Worm (Caenorhabditis elegans) whole organism, L1 larva: Measurements from ENCODE around the gene fbxb-114.

Experiments
- C04F5.9 ChIP-seq: sonication (generic microtip); optimal IDR thresholded peaks from 2 replicates; lab custom pipeline; 2016; ENCODE audit warnings: missing genetic modification characterization, missing compliant biosample characterization
- C16A3.4 ChIP-seq: fragments of 150-350 bp; optimal IDR thresholded peaks from 2 replicates; lab custom pipeline; 2014; ENCODE audit warnings: missing biosample characterization, missing genetic modification characterization
- F16B12.6 ChIP-seq: fragments of 150-350 bp; optimal IDR thresholded peaks from 2 replicates; lab custom pipeline; 2014; ENCODE audit warnings: missing biosample characterization, missing genetic modification characterization
- Y116A8C.19 ChIP-seq: sonication (generic microtip); optimal IDR thresholded peaks from 2 replicates; lab custom pipeline; 2016; ENCODE audit warnings: missing compliant biosample characterization, missing genetic modification characterization, borderline replicate concordance
- aha-1 ChIP-seq: fragments of 150-350 bp; optimal IDR thresholded peaks from 2 replicates; lab custom pipeline; 2014; ENCODE audit warnings: missing biosample characterization, missing genetic modification characterization
- ama-1 ChIP-seq: fragments of 150-350 bp; optimal IDR thresholded peaks from 2 replicates; lab custom pipeline; 2014
- blmp-1 ChIP-seq: fragments of 150-350 bp; optimal IDR thresholded peaks from 2 replicates; lab custom pipeline; 2014; ENCODE audit warnings: missing biosample characterization, missing genetic modification characterization
- ceh-8 ChIP-seq: fragments of 200-800 bp; sonication (Bioruptor generic); optimal IDR thresholded peaks from 2 replicates; lab custom pipeline; 2018; ENCODE audit warnings: mild to moderate bottlenecking, missing genetic modification characterization, moderate library complexity, missing compliant biosample characterization
- ceh-82 ChIP-seq, 3 experiments: fragments of 150-350 bp in 1 of 3; sonication (generic microtip) in 2 of 3; optimal IDR thresholded peaks; 2 replicates each; lab custom pipeline; 2014 to 2017; ENCODE audit warnings: missing biosample characterization in 3 of 3, missing genetic modification characterization in 3 of 3
- ceh-88 ChIP-seq: fragments of 200-800 bp; sonication (Bioruptor generic); IDR thresholded peaks from 2 replicates; pipeline ENCODE4 v1.3.6; 2022; ENCODE audit warnings: missing genetic modification characterization, missing compliant biosample characterization
- ceh-90 ChIP-seq: sonication (generic microtip); optimal IDR thresholded peaks from 2 replicates; lab custom pipeline; 2016; ENCODE audit warnings: missing genetic modification characterization, missing compliant biosample characterization
- ces-1 ChIP-seq: fragments of 150-350 bp; optimal IDR thresholded peaks from 2 replicates; lab custom pipeline; 2014; ENCODE audit warnings: missing biosample characterization, missing genetic modification reagents, missing genetic modification characterization
- dpl-1 ChIP-seq, 3 experiments: fragments of 150-350 bp in 2 of 3; sonication (generic microtip) in 1 of 3; optimal IDR thresholded peaks; 2 replicates each; lab custom pipeline; 2014 to 2017; ENCODE audit warnings: missing biosample characterization in 3 of 3, missing genetic modification characterization in 3 of 3, missing genetic modification reagents in 3 of 3
- dsc-1 ChIP-seq: sonication (generic microtip); optimal IDR thresholded peaks from 2 replicates; lab custom pipeline; 2016; ENCODE audit warnings: mild to moderate bottlenecking, missing genetic modification characterization, missing compliant biosample characterization
- efl-3 ChIP-seq: fragments of 200-800 bp; sonication (Bioruptor generic); optimal IDR thresholded peaks from 2 replicates; lab custom pipeline; 2018; ENCODE audit warnings: mild to moderate bottlenecking, missing genetic modification characterization, missing compliant biosample characterization
- egl-27 ChIP-seq, 2 experiments: fragments of 150-350 bp in 1 of 2; sonication (generic microtip); optimal IDR thresholded peaks; 3 replicates each; lab custom pipeline; 2017 to 2018; ENCODE audit warnings: missing biosample characterization in 2 of 2, missing genetic modification characterization in 2 of 2, missing genetic modification reagents in 2 of 2
- elt-3 ChIP-seq, 6 experiments: fragments of 150-350 bp in 1 of 6; sonication (generic microtip); optimal IDR thresholded peaks; 2 replicates each; lab custom pipeline; 2017 to 2018; ENCODE audit warnings: missing biosample characterization in 6 of 6, missing genetic modification characterization in 6 of 6, inconsistent platforms in 1 of 6
- hlh-4 ChIP-seq: sonication (generic microtip); optimal IDR thresholded peaks from 2 replicates; lab custom pipeline; 2016; ENCODE audit warnings: mild to moderate bottlenecking, missing genetic modification characterization, missing compliant biosample characterization
- hpl-2 ChIP-seq: fragments of 150-350 bp; optimal IDR thresholded peaks from 2 replicates; lab custom pipeline; 2014; ENCODE audit warnings: missing biosample characterization, missing genetic modification reagents, missing genetic modification characterization
- irx-1 ChIP-seq: sonication (generic microtip); optimal IDR thresholded peaks from 2 replicates; lab custom pipeline; 2016; ENCODE audit warnings: missing genetic modification characterization, missing compliant biosample characterization
- jun-1 ChIP-seq: fragments of 150-350 bp; optimal IDR thresholded peaks from 2 replicates; lab custom pipeline; 2014; ENCODE audit warnings: missing biosample characterization, missing genetic modification reagents, missing genetic modification characterization
- lin-15B ChIP-seq: fragments of 150-350 bp; sonication (generic microtip); optimal IDR thresholded peaks from 3 replicates; lab custom pipeline; 2014; ENCODE audit warnings: missing biosample characterization, missing genetic modification characterization
- lin-35 ChIP-seq, 2 experiments: fragments of 150-350 bp; optimal IDR thresholded peaks; 2 replicates each; lab custom pipeline; 2014; ENCODE audit warnings: missing biosample characterization in 2 of 2, missing genetic modification characterization in 2 of 2, missing genetic modification reagents in 2 of 2
- lin-39 ChIP-seq: fragments of 150-350 bp; optimal IDR thresholded peaks from 2 replicates; lab custom pipeline; 2014; ENCODE audit warnings: missing biosample characterization, missing genetic modification reagents, missing genetic modification characterization
- lir-3 ChIP-seq: sonication (generic microtip); optimal IDR thresholded peaks from 2 replicates; lab custom pipeline; 2016; ENCODE audit warnings: mild to moderate bottlenecking, missing genetic modification characterization, moderate library complexity, missing compliant biosample characterization; ENCODE audit not compliant: poor library complexity
- mab-9 ChIP-seq: fragments of 200-800 bp; sonication (Bioruptor generic); IDR thresholded peaks from 2 replicates; pipeline ENCODE4 v1.3.6; 2022; ENCODE audit warnings: missing genetic modification reagents, missing genetic modification characterization, missing compliant biosample characterization
- mdl-1 ChIP-seq, 2 experiments: fragments of 150-350 bp; optimal IDR thresholded peaks; 2 replicates each; lab custom pipeline; 2014 to 2017; ENCODE audit warnings: missing biosample characterization in 2 of 2, missing genetic modification characterization in 2 of 2, inconsistent platforms in 1 of 2
- mef-2 ChIP-seq: fragments of 150-350 bp; optimal IDR thresholded peaks from 2 replicates; lab custom pipeline; 2014; ENCODE audit warnings: missing biosample characterization, missing genetic modification characterization
- mep-1 ChIP-seq: fragments of 150-350 bp; optimal IDR thresholded peaks from 2 replicates; lab custom pipeline; 2014; ENCODE audit warnings: missing biosample characterization, missing genetic modification characterization
- nhr-11 ChIP-seq: fragments of 150-350 bp; optimal IDR thresholded peaks from 2 replicates; lab custom pipeline; 2014; ENCODE audit warnings: missing biosample characterization, missing genetic modification characterization
- nhr-20 ChIP-seq: sonication (generic microtip); optimal IDR thresholded peaks from 2 replicates; lab custom pipeline; 2016; ENCODE audit warnings: mild to moderate bottlenecking, missing genetic modification characterization, missing compliant biosample characterization
- nhr-237 ChIP-seq: fragments of 150-350 bp; optimal IDR thresholded peaks from 2 replicates; lab custom pipeline; 2014; ENCODE audit warnings: missing biosample characterization, missing genetic modification characterization
- nhr-28 ChIP-seq: fragments of 150-350 bp; optimal IDR thresholded peaks from 2 replicates; lab custom pipeline; 2014; ENCODE audit warnings: missing biosample characterization, missing genetic modification characterization
- nhr-71 ChIP-seq: sonication (generic microtip); optimal IDR thresholded peaks from 2 replicates; lab custom pipeline; 2016; ENCODE audit warnings: mild to moderate bottlenecking, missing genetic modification characterization, moderate library complexity, missing compliant biosample characterization
- nhr-85 ChIP-seq: sonication (generic microtip); peaks from one replicate; lab custom pipeline; 2016; ENCODE audit warnings: missing genetic modification characterization, inconsistent platforms, missing compliant biosample characterization
- nhr-90 ChIP-seq: sonication (generic microtip); optimal IDR thresholded peaks from 2 replicates; lab custom pipeline; 2016; ENCODE audit warnings: mild to moderate bottlenecking, missing genetic modification characterization, missing compliant biosample characterization; ENCODE audit not compliant: poor library complexity
- pag-3 ChIP-seq: sonication (generic microtip); optimal IDR thresholded peaks from 2 replicates; lab custom pipeline; 2017; ENCODE audit warnings: missing genetic modification characterization, mild to moderate bottlenecking, missing compliant biosample characterization, antibody characterized with exemption, borderline replicate concordance; ENCODE audit not compliant: insufficient read depth
- pax-3 ChIP-seq: fragments of 200-800 bp; sonication (Bioruptor generic); optimal IDR thresholded peaks from 2 replicates; lab custom pipeline; 2018; ENCODE audit warnings: mild to moderate bottlenecking, missing genetic modification characterization, moderate library complexity, missing compliant biosample characterization
- pqm-1 ChIP-seq: sonication (generic microtip); optimal IDR thresholded peaks from 3 replicates; lab custom pipeline; 2017; ENCODE audit warnings: missing biosample characterization, missing genetic modification characterization
- snpc-4 ChIP-seq: fragments of 150-350 bp; optimal IDR thresholded peaks from 2 replicates; lab custom pipeline; 2014; ENCODE audit warnings: missing biosample characterization, missing genetic modification characterization
- snu-23 ChIP-seq: sonication (generic microtip); optimal IDR thresholded peaks from 2 replicates; lab custom pipeline; 2016; ENCODE audit warnings: missing genetic modification characterization, missing compliant biosample characterization
- sox-4 ChIP-seq: sonication (generic microtip); optimal IDR thresholded peaks from 2 replicates; lab custom pipeline; 2016; ENCODE audit warnings: missing genetic modification characterization, missing compliant biosample characterization
- swsn-7 ChIP-seq: sonication (generic microtip); optimal IDR thresholded peaks from 2 replicates; lab custom pipeline; 2016; ENCODE audit warnings: missing genetic modification characterization, missing compliant biosample characterization
- tbx-2 ChIP-seq: sonication (generic microtip); optimal IDR thresholded peaks from 2 replicates; lab custom pipeline; 2016; ENCODE audit warnings: missing genetic modification characterization, missing compliant biosample characterization
- tlp-1 ChIP-seq: fragments of 150-350 bp; optimal IDR thresholded peaks from 2 replicates; lab custom pipeline; 2014; ENCODE audit warnings: missing biosample characterization, missing genetic modification characterization
- unc-30 ChIP-seq: sonication (generic microtip); optimal IDR thresholded peaks from 2 replicates; lab custom pipeline; 2017; ENCODE audit warnings: missing biosample characterization, missing genetic modification characterization
- unc-86 ChIP-seq: sonication (generic microtip); optimal IDR thresholded peaks from 2 replicates; lab custom pipeline; 2016; ENCODE audit warnings: missing genetic modification characterization, missing compliant biosample characterization
- vab-15 ChIP-seq: sonication (generic microtip); optimal IDR thresholded peaks from 2 replicates; lab custom pipeline; 2017; ENCODE audit warnings: missing genotype, mild to moderate bottlenecking, missing genetic modification characterization, missing compliant biosample characterization
- xbp-1 ChIP-seq: sonication (generic microtip); optimal IDR thresholded peaks from 2 replicates; lab custom pipeline; 2016; ENCODE audit warnings: missing genetic modification characterization, missing compliant biosample characterization
- ztf-11 ChIP-seq, 2 experiments: sonication (generic microtip); optimal IDR thresholded peaks; 2 replicates each; lab custom pipeline; 2016 to 2017; ENCODE audit warnings: missing genetic modification characterization in 2 of 2, missing biosample characterization in 1 of 2, missing compliant biosample characterization in 1 of 2
- ztf-4 ChIP-seq: fragments of 150-350 bp; optimal IDR thresholded peaks from 2 replicates; lab custom pipeline; 2014; ENCODE audit warnings: missing biosample characterization, missing genetic modification characterization

Gene fbxb-114

ce11 chrX:16929560-16930332 is 8.1 kb downstream of the fbxb-114 start:
- TF ChIP-seq nhr-28 (tag; lab: Kevin White, UChicago): peak; percentile 47
- peak; percentile 97 for TF ChIP-seq pax-3 (tag; lab: Kevin White, UChicago)
- peak; percentile 94 for TF ChIP-seq nhr-237 (tag; lab: Kevin White, UChicago)
- peak; percentile 72 to 94 (median 91) for TF ChIP-seq ceh-82 (tag; optimal IDR thresholded peaks at IDR 0.05; lab: Kevin White, UChicago)
- no peak for TF ChIP-seq hlh-4 (tag; lab: Kevin White, UChicago)
- TF ChIP-seq ztf-11 (tag; optimal IDR thresholded peaks at IDR 0.05; lab: Kevin White, UChicago): peak in 1 of 2 experiments; percentile 88
- TF ChIP-seq nhr-90 (tag; lab: Kevin White, UChicago): peak; percentile 97
- peak; percentile 90 for TF ChIP-seq sox-4
- peak; percentile 99 for TF ChIP-seq snu-23
- no peak for TF ChIP-seq Y116A8C.19 (tag; lab: Kevin White, UChicago)
- TF ChIP-seq nhr-20: peak; percentile 99
- peak; percentile 50 for TF ChIP-seq pqm-1 (tag; lab: Kevin White, UChicago)
- no peak for TF ChIP-seq ces-1
- peak; percentile 74 for TF ChIP-seq aha-1 (tag; lab: Kevin White, UChicago)
- peak; percentile 55 to 72 (median 68) for TF ChIP-seq dpl-1 (GFP tag; optimal IDR thresholded peaks at IDR 0.05; lab: Kevin White, UChicago)
- peak; percentile 36 to 86 for TF ChIP-seq egl-27 (tag; optimal IDR thresholded peaks at IDR 0.05; lab: Kevin White, UChicago)
- no peak for TF ChIP-seq efl-3 (GFP tag; lab: Kevin White, UChicago)
- TF ChIP-seq C04F5.9 (tag; lab: Kevin White, UChicago): peak; percentile 84
- peak; percentile 94 for TF ChIP-seq irx-1 (tag; lab: Kevin White, UChicago)
- peak; percentile 85 for TF ChIP-seq mab-9 (GFP tag; lab: Robert Waterston, UW)
- TF ChIP-seq lin-35 (GFP tag; optimal IDR thresholded peaks at IDR 0.05; lab: Kevin White, UChicago): peak; percentile 81 to 92
- peak; percentile 90 for TF ChIP-seq snpc-4 (tag; lab: Kevin White, UChicago)
- peak; percentile 86 for TF ChIP-seq lir-3
- peak; percentile 15 for TF ChIP-seq unc-30 (tag; lab: Kevin White, UChicago)
- TF ChIP-seq mef-2: peak; percentile 95
- no peak for TF ChIP-seq ceh-90 (tag; lab: Kevin White, UChicago)
- peak; percentile 100 for TF ChIP-seq nhr-71
- peak; percentile 91 for TF ChIP-seq mep-1 (tag; lab: Kevin White, UChicago)
- TF ChIP-seq tlp-1 (tag; lab: Kevin White, UChicago): no peak
- peak; percentile 95 for TF ChIP-seq xbp-1 (tag; lab: Kevin White, UChicago)
- peak; percentile 98 for TF ChIP-seq unc-86
- peak; percentile 97 for TF ChIP-seq ztf-4 (tag; lab: Kevin White, UChicago)
- peak; percentile 79 for TF ChIP-seq lin-39 (tag; lab: Kevin White, UChicago)
- TF ChIP-seq tbx-2: peak; percentile 99
- peak; percentile 98 for TF ChIP-seq dsc-1
- peak; percentile 98 for TF ChIP-seq swsn-7 (tag; lab: Kevin White, UChicago)
- TF ChIP-seq ama-1 (lab: Kevin White, UChicago): peak; percentile 100
- peak in 3 of 6 experiments; percentile 87 to 96 (median 95) for TF ChIP-seq elt-3 (tag; optimal IDR thresholded peaks at IDR 0.05; lab: Kevin White, UChicago)
- TF ChIP-seq pag-3 (tag; lab: Kevin White, UChicago): no peak
- no peak for TF ChIP-seq F16B12.6 (tag; lab: Kevin White, UChicago)
- TF ChIP-seq lin-15B (tag; lab: Kevin White, UChicago): peak; percentile 33
- TF ChIP-seq mdl-1 (tag; optimal IDR thresholded peaks at IDR 0.05; lab: Kevin White, UChicago): peak; percentile 82 to 99
- TF ChIP-seq C16A3.4 (tag; lab: Kevin White, UChicago): peak; percentile 97
- peak; percentile 87 for TF ChIP-seq vab-15 (tag; lab: Kevin White, UChicago)
- peak; percentile 94 for TF ChIP-seq nhr-11 (tag; lab: Kevin White, UChicago)
- TF ChIP-seq hpl-2 (GFP tag; lab: Kevin White, UChicago): peak; percentile 84
- TF ChIP-seq nhr-85 (tag; lab: Kevin White, UChicago): peak; percentile 99
- peak; percentile 99 for TF ChIP-seq jun-1 (tag; lab: Kevin White, UChicago)
- peak; percentile 90 for TF ChIP-seq blmp-1 (tag; lab: Kevin White, UChicago)
- TF ChIP-seq ceh-8 (GFP tag; lab: Kevin White, UChicago): peak; percentile 92
- TF ChIP-seq ceh-88 (GFP tag; lab: Robert Waterston, UW): peak; percentile 91
